Worm (Caenorhabditis elegans): ENCODE data around the gene fkh-4.

DNA sequence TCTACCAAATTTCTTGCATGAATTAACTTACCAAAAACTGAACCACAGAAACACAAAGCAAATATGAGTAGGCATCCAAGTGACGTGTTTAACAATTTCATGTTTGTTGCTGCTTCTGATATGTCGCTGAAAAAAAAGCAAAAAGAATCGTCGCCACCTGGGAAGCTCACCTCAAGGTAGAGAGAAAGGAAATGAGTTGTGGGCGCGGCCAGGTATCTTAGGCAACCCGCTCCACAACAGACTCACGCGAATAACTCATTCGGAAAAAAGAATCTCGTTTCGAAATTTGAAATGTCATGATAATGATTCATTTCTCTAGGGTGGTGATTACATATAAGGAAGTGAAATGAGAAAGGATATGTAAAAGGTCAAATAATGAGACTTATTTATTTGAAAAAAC lies 33.7 kb downstream of the fkh-4 start, which contains the start of gene irld-2:
- TF ChIP-seq fos-1 (tag; optimal IDR thresholded peaks at IDR 0.05) (no peak), sma-9 (GFP tag; optimal IDR thresholded peaks at IDR 0.05) (no peak), sma-9 (tag; optimal IDR thresholded peaks at IDR 0.05) (no peak)

Data from whole organism, L2 larva.